Fruit fly (Drosophila melanogaster): ENCODE measurements around the gene Rbp9.

Gene Rbp9

dm6 chr2L:2957547-2958174 lies 3.1 kb downstream of the Rbp9 start:
- TF ChIP-seq CG8281 (tag; optimal IDR thresholded peaks at IDR 0.05) (peak; percentile 12), yki (optimal IDR thresholded peaks at IDR 0.05) (no peak), pb (GFP tag; optimal IDR thresholded peaks at IDR 0.05) (no peak), CG10654 (GFP tag; optimal IDR thresholded peaks at IDR 0.05) (peak; percentile 43), Gug (GFP tag; IDR thresholded peaks at IDR 0.05) (peak; percentile 14; the same call in 2 of the 4 replicates), zfh1 (GFP tag; IDR thresholded peaks at IDR 0.05) (peak; percentile 29; the same call in 1 of the 3 replicates), gt (GFP tag; IDR thresholded peaks at IDR 0.05) (0 out of 2 replicates have a peak, but pooled peaks have one; percentile 52), tin (GFP tag; optimal IDR thresholded peaks at IDR 0.05) (peak; percentile 67), CG30403 (GFP tag; optimal IDR thresholded peaks at IDR 0.05) (peak; percentile 64), lola (GFP tag; optimal IDR thresholded peaks at IDR 0.05) (peak in 1 of 3 experiments; percentile 61), ken (GFP tag; IDR thresholded peaks at IDR 0.05) (0 out of 3 replicates have a peak, but pooled peaks have one; percentile 31), chn (GFP tag; optimal IDR thresholded peaks at IDR 0.05) (peak; percentile 37), CG30020 (tag; optimal IDR thresholded peaks at IDR 0.05) (no peak), CG1529 (GFP tag; optimal IDR thresholded peaks at IDR 0.05) (peak; percentile 14), CG10462 (GFP tag; optimal IDR thresholded peaks at IDR 0.05) (no peak), Lhr (GFP tag; optimal IDR thresholded peaks at IDR 0.05) (peak; percentile 16), CG3065 (GFP tag; optimal IDR thresholded peaks at IDR 0.05) (no peak), CG2199 (GFP tag; IDR thresholded peaks at IDR 0.05) (no peak), Asciz (GFP tag; optimal IDR thresholded peaks at IDR 0.05) (peak; percentile 62), Pdp1 (GFP tag; optimal IDR thresholded peaks at IDR 0.05) (peak; percentile 39 to 41), YL-1 (GFP tag; optimal IDR thresholded peaks at IDR 0.05) (no peak), ind (GFP tag; optimal IDR thresholded peaks at IDR 0.05) (peak; percentile 47), CG5245 (GFP tag; optimal IDR thresholded peaks at IDR 0.05) (peak; percentile 13), HLH3B (GFP tag; IDR thresholded peaks at IDR 0.05) (peak; percentile 56), CG13424 (tag; optimal IDR thresholded peaks at IDR 0.05) (peak; percentile 50), Optix (GFP tag; IDR thresholded peaks at IDR 0.05) (0 out of 3 replicates have a peak, but pooled peaks have one; percentile 38), CG8478 (optimal IDR thresholded peaks at IDR 0.05) (no peak), CG14710 (tag; optimal IDR thresholded peaks at IDR 0.05) (peak; percentile 53), bcd (GFP tag; optimal IDR thresholded peaks at IDR 0.05) (peak; percentile 45), Mad (GFP tag; optimal IDR thresholded peaks at IDR 0.05) (peak; percentile 30), dmrt11E (tag; optimal IDR thresholded peaks at IDR 0.05) (peak; percentile 38), CG1233 (GFP tag; optimal IDR thresholded peaks at IDR 0.05) (peak; percentile 2), CG4617 (GFP tag; optimal IDR thresholded peaks at IDR 0.05; ENCODE audit: borderline replicate concordance) (no peak), CG9817 (tag; optimal IDR thresholded peaks at IDR 0.05) (peak; percentile 12), dysf (GFP tag; IDR thresholded peaks at IDR 0.05) (peak; percentile 67; the same call in 2 of the 3 replicates), CG30431 (GFP tag; optimal IDR thresholded peaks at IDR 0.05) (peak; percentile 13), peb (GFP tag; IDR thresholded peaks at IDR 0.05) (peak; percentile 47; the same call in 1 of the 2 replicates), Dfd (GFP tag; optimal IDR thresholded peaks at IDR 0.05) (no peak), grn (GFP tag; optimal IDR thresholded peaks at IDR 0.05) (no peak), CTCF (GFP tag; optimal IDR thresholded peaks at IDR 0.05) (no peak), CG6765 (GFP tag; optimal IDR thresholded peaks at IDR 0.05) (no peak), CG32772 (GFP tag; IDR thresholded peaks at IDR 0.05) (0 out of 2 replicates have a peak, but pooled peaks have one; percentile 23), onecut (GFP tag; IDR thresholded peaks at IDR 0.05) (peak; percentile 48), ci (GFP tag; IDR thresholded peaks at IDR 0.05) (peak; percentile 46; the same call in 1 of the 3 replicates), Eip74EF (GFP tag; optimal IDR thresholded peaks at IDR 0.05) (peak in 1 of 2 experiments; percentile 36), bbx (GFP tag; IDR thresholded peaks at IDR 0.05; ENCODE audit: partially characterized antibody) (no peak), CG6175 (GFP tag; IDR thresholded peaks at IDR 0.05) (no peak), CG16815 (GFP tag; optimal IDR thresholded peaks at IDR 0.05) (no peak), Trl (optimal IDR thresholded peaks at IDR 0.05) (peak; percentile 10 to 59), Trl (GFP tag; optimal IDR thresholded peaks at IDR 0.05) (no peak), CG1647 (GFP tag; optimal IDR thresholded peaks at IDR 0.05) (peak; percentile 36)

Measured in whole organism, embryonic.